Fruit fly (Drosophila melanogaster): ENCODE results near the gene CG43317.

Gene CG43317

DNA sequence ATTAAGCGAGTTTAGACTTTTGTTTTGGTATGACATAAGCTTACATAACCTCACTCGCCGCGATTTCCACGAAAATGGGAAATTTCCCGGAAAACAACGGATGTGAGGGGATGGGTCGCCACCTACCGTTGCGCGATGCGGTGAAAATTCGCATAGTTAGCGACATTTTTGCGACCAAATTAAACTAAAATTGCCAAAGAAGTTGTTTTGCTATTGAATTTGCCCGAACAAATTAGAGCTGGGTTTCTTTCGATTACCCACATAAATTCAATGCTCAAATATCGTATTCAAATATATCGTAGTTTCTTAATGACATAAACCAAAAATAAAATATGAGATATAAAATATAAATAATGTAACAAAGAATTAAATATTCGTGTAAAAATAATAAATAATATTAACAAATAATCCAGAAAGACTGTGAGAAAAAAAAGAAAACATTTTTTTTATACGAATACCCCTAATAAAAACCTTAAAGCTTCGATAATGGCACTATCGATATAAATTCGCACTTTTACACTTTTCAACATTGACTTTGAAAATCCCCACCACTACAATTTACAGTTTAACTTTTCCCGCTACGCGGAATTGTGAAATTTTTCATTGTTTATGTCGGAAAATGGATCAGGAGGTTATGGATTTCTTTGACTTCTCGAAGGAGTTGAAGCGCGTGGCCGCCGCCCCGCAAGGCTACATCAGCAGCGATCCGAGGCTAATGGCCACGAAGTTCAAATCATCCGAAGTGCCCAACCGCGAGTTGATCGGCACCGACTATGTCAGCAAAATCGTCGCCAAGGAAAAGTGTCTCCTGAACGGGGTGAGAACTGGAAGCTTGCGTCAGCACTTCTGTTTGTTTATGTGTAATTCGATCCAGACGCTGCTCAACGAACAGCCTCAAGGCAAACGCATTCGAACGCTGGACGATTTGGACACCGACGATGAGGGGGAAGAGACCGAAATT is 2.9 kb upstream of the CG43317 start, which contains the start of the genes ND-23 and spn-E (continued):
- TF ChIP-seq D (optimal IDR thresholded peaks at IDR 0.05): no peak
- no peak for TF ChIP-seq D (GFP tag; optimal IDR thresholded peaks at IDR 0.05)
- peak; percentile 57 for TF ChIP-seq vvl (GFP tag; IDR thresholded peaks at IDR 0.05)
- TF ChIP-seq ranshi (GFP tag; IDR thresholded peaks at IDR 0.05): peak; percentile 41; the same call in 1 of the 2 replicates
- TF ChIP-seq dpn (GFP tag; optimal IDR thresholded peaks at IDR 0.05): peak in 1 of 2 experiments; percentile 60
- TF ChIP-seq zen2 (GFP tag; IDR thresholded peaks at IDR 0.05; ENCODE audit: partially characterized antibody): peak; percentile 10; the same call in 1 of the 3 replicates
- TF ChIP-seq sna (GFP tag; IDR thresholded peaks at IDR 0.05; ENCODE audit: partially characterized antibody): peak; percentile 87
- TF ChIP-seq CG43689 (GFP tag; IDR thresholded peaks at IDR 0.05): no peak
- peak; percentile 63 for TF ChIP-seq CG3847 (GFP tag; IDR thresholded peaks at IDR 0.05)
- TF ChIP-seq MESR4 (GFP tag; optimal IDR thresholded peaks at IDR 0.05): peak; percentile 81
- TF ChIP-seq HLH4C (GFP tag; IDR thresholded peaks at IDR 0.05; ENCODE audit: partially characterized antibody): peak; percentile 65
- TF ChIP-seq Dref (GFP tag; IDR thresholded peaks at IDR 0.05): peak; percentile 68
- peak; percentile 82 for TF ChIP-seq row (GFP tag; IDR thresholded peaks at IDR 0.05)
- 0 out of 3 replicates have a peak, but pooled peaks have one; percentile 47 for TF ChIP-seq ken (GFP tag; IDR thresholded peaks at IDR 0.05)
- TF ChIP-seq Oli (tag; optimal IDR thresholded peaks at IDR 0.05): peak; percentile 11
- peak; percentile 50 for TF ChIP-seq CG4617 (GFP tag; optimal IDR thresholded peaks at IDR 0.05; ENCODE audit: borderline replicate concordance)
- TF ChIP-seq dysf (GFP tag; IDR thresholded peaks at IDR 0.05): peak; percentile 16; the same call in 1 of the 3 replicates
- peak; percentile 54 for TF ChIP-seq Sox100B (GFP tag; optimal IDR thresholded peaks at IDR 0.05)
- 0 out of 2 replicates have a peak, but pooled peaks have one; percentile 51 for TF ChIP-seq nerfin-2 (GFP tag; IDR thresholded peaks at IDR 0.05; ENCODE audit: partially characterized antibody)
- TF ChIP-seq CG2120 (GFP tag; optimal IDR thresholded peaks at IDR 0.05): peak; percentile 15
- peak; percentile 58 for TF ChIP-seq unpg (GFP tag; optimal IDR thresholded peaks at IDR 0.05)
- peak; percentile 44 for TF ChIP-seq CG7556 (GFP tag; optimal IDR thresholded peaks at IDR 0.05)
- 0 out of 3 replicates have a peak, but pooled peaks have one; percentile 7 for TF ChIP-seq CG7963 (GFP tag; IDR thresholded peaks at IDR 0.05; ENCODE audit: partially characterized antibody)
- no peak for TF ChIP-seq Camta (GFP tag; optimal IDR thresholded peaks at IDR 0.05)
- TF ChIP-seq CG15479 (GFP tag; optimal IDR thresholded peaks at IDR 0.05): no peak
- peak; percentile 43 for TF ChIP-seq tin (GFP tag; optimal IDR thresholded peaks at IDR 0.05)
- peak; percentile 61 for TF ChIP-seq CG10209 (GFP tag; optimal IDR thresholded peaks at IDR 0.05)
- peak; percentile 35 for TF ChIP-seq Fer3 (tag; optimal IDR thresholded peaks at IDR 0.05)
- no peak for TF ChIP-seq CG1832 (GFP tag; optimal IDR thresholded peaks at IDR 0.05)
- peak; percentile 51; the same call in 1 of the 2 replicates for TF ChIP-seq CG17328 (GFP tag; IDR thresholded peaks at IDR 0.05)
- TF ChIP-seq CG8924 (tag; optimal IDR thresholded peaks at IDR 0.05): peak; percentile 54
- TF ChIP-seq CG7271 (tag; optimal IDR thresholded peaks at IDR 0.05): peak; percentile 3
- no peak for TF ChIP-seq psq (GFP tag; optimal IDR thresholded peaks at IDR 0.05)
- TF ChIP-seq ci (GFP tag; IDR thresholded peaks at IDR 0.05): no peak

DNA sequence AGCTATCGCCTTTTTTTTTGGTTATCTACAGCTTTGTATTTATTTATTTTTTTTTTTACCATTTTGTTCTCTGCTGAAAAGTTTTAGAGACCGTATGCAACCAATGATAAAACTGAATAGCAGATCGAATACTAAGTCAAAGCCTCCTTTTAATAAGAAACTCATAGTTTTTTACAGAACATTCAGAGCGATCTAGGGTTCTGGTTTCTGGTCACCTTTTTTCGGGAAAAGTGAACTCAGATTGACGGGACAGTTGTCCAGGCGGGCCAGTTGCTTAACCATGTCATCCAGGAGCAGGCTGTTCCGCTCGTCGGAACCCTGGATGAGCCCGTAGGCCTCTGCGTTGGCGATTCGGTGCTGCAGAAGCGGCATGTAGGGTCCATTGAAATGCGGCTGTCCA is 893 bp downstream of the CG43317 start, which contains the start of gene CG43318:
Gene CG43318 (minus strand): TSS at position 101 of the 400 bp plus-strand sequence.
- TF ChIP-seq CG4404 (GFP tag; IDR thresholded peaks at IDR 0.05) (no peak), Xrp1 (GFP tag; IDR thresholded peaks at IDR 0.05) (no peak), CG10366 (GFP tag; IDR thresholded peaks at IDR 0.05) (no peak)

Measured in whole organism, embryonic.